Worm (Caenorhabditis elegans) whole organism, young adult: ENCODE results near the gene far-7.

ENCODE experiments used
- K11D2.4 ChIP-seq: fragments of 200-800 bp; sonication (Bioruptor generic); IDR thresholded peaks from 2 replicates; pipeline ENCODE4 v1.3.6; 2022; ENCODE audit warnings: missing genetic modification reagents, missing genetic modification characterization, missing compliant biosample characterization
- cebp-2 ChIP-seq: fragments of 200-800 bp; sonication (Bioruptor generic); IDR thresholded peaks from 2 replicates; pipeline ENCODE4 v1.3.6; 2022; ENCODE audit warnings: missing genetic modification characterization, missing compliant biosample characterization
- dpl-1 ChIP-seq: fragments of 150-350 bp; optimal IDR thresholded peaks from 2 replicates; lab custom pipeline; 2014; ENCODE audit warnings: missing biosample characterization, missing genetic modification reagents, missing genetic modification characterization
- egl-44 ChIP-seq: fragments of 200-800 bp; sonication (Bioruptor generic); IDR thresholded peaks from 2 replicates; pipeline ENCODE4 v1.3.6; 2022; ENCODE audit warnings: missing genetic modification reagents, missing genetic modification characterization, missing compliant biosample characterization
- madf-6 ChIP-seq: fragments of 200-800 bp; sonication (Bioruptor generic); IDR thresholded peaks from 2 replicates; pipeline ENCODE4 v1.3.6; 2022; ENCODE audit warnings: missing genetic modification reagents, missing genetic modification characterization, missing compliant biosample characterization
- nfya-2 ChIP-seq: fragments of 200-800 bp; sonication (Bioruptor generic); IDR thresholded peaks from 2 replicates; pipeline ENCODE4 v1.3.6; 2022; ENCODE audit warnings: missing genetic modification reagents, missing genetic modification characterization, missing compliant biosample characterization
- pbrm-1 ChIP-seq: fragments of 200-800 bp; sonication (Bioruptor generic); IDR thresholded peaks from 2 replicates; pipeline ENCODE4 v1.3.6; 2022; ENCODE audit warnings: missing genetic modification reagents, missing genetic modification characterization, missing compliant biosample characterization
- sptf-2 ChIP-seq: fragments of 200-800 bp; sonication (Bioruptor generic); optimal IDR thresholded peaks from 2 replicates; lab custom pipeline; 2018; ENCODE audit warnings: mild to moderate bottlenecking, missing genetic modification characterization, missing compliant biosample characterization
- ztf-22 ChIP-seq: fragments of 200-800 bp; sonication (Bioruptor generic); optimal IDR thresholded peaks from 2 replicates; lab custom pipeline; 2018; ENCODE audit warnings: mild to moderate bottlenecking, missing genetic modification characterization, moderate library complexity, missing compliant biosample characterization

DNA sequence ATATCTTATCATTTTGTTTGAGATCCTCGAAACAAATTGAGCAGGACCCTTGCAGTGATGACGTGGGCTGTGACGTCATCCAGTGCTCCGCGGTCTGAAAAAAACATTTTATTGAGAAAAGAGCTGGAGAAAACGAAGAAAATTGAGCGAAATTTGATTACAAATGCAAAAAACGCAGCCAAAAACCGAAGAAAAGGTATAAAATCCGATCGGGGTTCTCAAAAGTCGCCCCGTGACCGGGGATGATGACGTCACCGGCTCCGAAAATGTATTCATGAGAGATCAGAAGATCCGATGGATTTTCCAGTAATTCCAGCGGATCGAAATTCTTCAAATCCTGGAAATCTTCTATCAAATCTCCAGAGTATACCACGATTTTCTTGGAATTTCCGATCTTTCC, 37.1 kb upstream of the far-7 start, which contains the start of gene trul-1:
- no peak for TF ChIP-seq nfya-2 (GFP tag; lab: Robert Waterston, UW)
- TF ChIP-seq sptf-2 = no peak
- no peak for TF ChIP-seq dpl-1 (GFP tag; lab: Kevin White, UChicago)
- no peak for TF ChIP-seq egl-44
- TF ChIP-seq ztf-22 (GFP tag; lab: Kevin White, UChicago) = no peak
- TF ChIP-seq pbrm-1 = no peak
- TF ChIP-seq K11D2.4 = no peak
- TF ChIP-seq cebp-2 (GFP tag; lab: Robert Waterston, UW) = no peak
- no peak for TF ChIP-seq madf-6 (GFP tag; lab: Robert Waterston, UW)
